Worm (Caenorhabditis elegans) whole organism, L1 larva: ENCODE data around the gene Y62H9A.9.

Experiments
- ceh-90 ChIP-seq: sonication (generic microtip); optimal IDR thresholded peaks from 2 replicates; lab custom pipeline; 2016; ENCODE audit warnings: missing genetic modification characterization, missing compliant biosample characterization
- ets-5 ChIP-seq: fragments of 200-800 bp; sonication (Bioruptor generic); IDR thresholded peaks from 2 replicates; pipeline ENCODE4 v1.3.6; 2022; ENCODE audit warnings: missing genetic modification characterization, missing compliant biosample characterization
- nhr-11 ChIP-seq: fragments of 150-350 bp; optimal IDR thresholded peaks from 2 replicates; lab custom pipeline; 2014; ENCODE audit warnings: missing biosample characterization, missing genetic modification characterization
- nhr-28 ChIP-seq: fragments of 150-350 bp; optimal IDR thresholded peaks from 2 replicates; lab custom pipeline; 2014; ENCODE audit warnings: missing biosample characterization, missing genetic modification characterization

DNA sequence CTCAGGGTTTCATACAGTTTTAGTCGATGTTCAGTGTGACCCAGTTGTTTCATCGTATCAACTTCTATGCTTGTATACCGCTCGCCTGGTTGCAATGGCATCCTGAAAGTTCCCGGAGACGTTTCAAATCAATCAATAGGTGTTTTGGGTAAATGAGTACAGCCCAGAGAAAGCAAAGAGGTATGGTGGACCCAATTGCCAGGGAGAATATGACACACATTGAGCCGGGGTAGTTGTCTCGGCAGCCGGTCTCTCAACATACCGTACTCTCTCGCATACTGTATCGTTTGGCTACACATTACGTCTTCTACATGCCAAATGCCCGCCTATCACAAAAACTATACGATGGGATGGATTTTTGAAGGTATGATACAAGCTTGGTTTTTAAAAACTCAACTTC, at the start of gene Y62H9A.9:
- TF ChIP-seq ceh-90 (tag; lab: Kevin White, UChicago) (no peak), ets-5 (GFP tag; lab: Robert Waterston, UW) (0 out of 2 replicates have a peak, but pooled peaks have one; percentile 48), nhr-28 (no peak), nhr-11 (no peak)
